Fruit fly (Drosophila melanogaster) whole organism, prepupa: ENCODE results near the gene side-VI.

Source experiments
- CG10669 ChIP-seq: fragments of 200-800 bp; sonication (Bioruptor generic); optimal IDR thresholded peaks from 3 replicates; lab custom pipeline; 2018; ENCODE audit warnings: missing biosample characterization, mild to moderate bottlenecking, missing genetic modification characterization, moderate library complexity
- CG16779 ChIP-seq: fragments of 200-800 bp; sonication (Bioruptor generic); optimal IDR thresholded peaks from 3 replicates; lab custom pipeline; 2017; ENCODE audit warnings: missing biosample characterization, mild to moderate bottlenecking, missing genetic modification characterization
- CG34406 ChIP-seq: fragments of 200-800 bp; sonication (Bioruptor generic); optimal IDR thresholded peaks from 3 replicates; lab custom pipeline; 2016; ENCODE audit warnings: missing biosample characterization, missing genetic modification characterization
- CG8319 ChIP-seq: fragments of 200-800 bp; sonication (Bioruptor generic); optimal IDR thresholded peaks from 3 replicates; lab custom pipeline; 2016; ENCODE audit warnings: missing biosample characterization, missing genetic modification characterization
- Eip93F ChIP-seq: fragments of 200-800 bp; sonication (Bioruptor generic); optimal IDR thresholded peaks from 2 replicates; lab custom pipeline; 2016; ENCODE audit warnings: missing biosample characterization, mild to moderate bottlenecking, missing genetic modification characterization
- Smox ChIP-seq: fragments of 200-800 bp; sonication (Bioruptor generic); optimal IDR thresholded peaks from 3 replicates; lab custom pipeline; 2016; ENCODE audit warnings: missing biosample characterization, missing genetic modification characterization
- achi ChIP-seq: fragments of 200-800 bp; sonication (Bioruptor generic); optimal IDR thresholded peaks from 3 replicates; lab custom pipeline; 2016; ENCODE audit warnings: missing biosample characterization, missing genetic modification characterization
- fd85E ChIP-seq: fragments of 200-800 bp; sonication (Bioruptor generic); optimal IDR thresholded peaks from 3 replicates; lab custom pipeline; 2016; ENCODE audit warnings: missing biosample characterization, missing genetic modification characterization
- fkh ChIP-seq: fragments of 200-800 bp; sonication (Bioruptor generic); optimal IDR thresholded peaks from 3 replicates; lab custom pipeline; 2017; ENCODE audit warnings: missing biosample characterization, mild to moderate bottlenecking, missing genetic modification characterization, moderate library complexity
- topi ChIP-seq: fragments of 200-800 bp; sonication (Bioruptor generic); optimal IDR thresholded peaks from 3 replicates; lab custom pipeline; 2016; ENCODE audit warnings: missing biosample characterization, missing genetic modification characterization
- vri ChIP-seq: fragments of 200-800 bp; sonication (Bioruptor generic); optimal IDR thresholded peaks from 3 replicates; lab custom pipeline; 2016; ENCODE audit warnings: missing biosample characterization, mild to moderate bottlenecking, missing genetic modification characterization

DNA sequence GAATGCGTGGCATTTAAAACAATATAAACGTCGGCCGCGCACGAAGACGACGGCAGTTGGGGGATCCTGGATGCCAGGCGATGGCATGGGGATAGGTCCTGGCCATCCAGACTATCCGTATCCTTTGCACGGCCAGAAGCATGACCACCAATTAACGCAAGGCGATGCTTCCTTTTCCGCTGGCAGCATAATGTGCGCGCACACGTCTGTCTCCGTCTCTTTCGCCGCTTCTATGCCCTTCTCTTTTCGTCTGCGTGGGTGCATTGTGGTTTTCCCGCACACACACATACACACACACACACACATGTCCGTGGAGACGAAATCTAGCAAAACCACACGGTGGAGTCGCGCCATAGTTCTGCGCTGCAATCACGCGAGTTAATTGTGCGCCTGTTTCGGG is 14.6 kb upstream of the side-VI start:
- TF ChIP-seq achi (GFP tag; lab: Kevin White, UChicago) (no peak), fkh (GFP tag; lab: Kevin White, UChicago) (no peak), Eip93F (no peak), topi (GFP tag; lab: Kevin White, UChicago) (no peak), vri (GFP tag; lab: Kevin White, UChicago) (no peak), CG34406 (GFP tag; lab: Kevin White, UChicago) (no peak), CG10669 (no peak), CG8319 (no peak), CG16779 (tag; lab: Kevin White, UChicago) (no peak), Smox (no peak), fd85E (no peak)
